Worm (Caenorhabditis elegans) whole organism, young adult: ENCODE measurements around the gene nipi-3.
A peak's percentile ranks its signal among the peaks of the same experiment; 100 is the strongest.

ENCODE experiments used
- B0019.2 ChIP-seq: fragments of 200-800 bp; sonication (Bioruptor generic); conservative IDR thresholded peaks from 2 replicates; pipeline ENCODE4 v1.3.6; 2022; ENCODE audit warnings: missing genetic modification reagents, missing genetic modification characterization, missing compliant biosample characterization
- B0261.1 ChIP-seq: sonication (generic microtip); optimal IDR thresholded peaks from 2 replicates; lab custom pipeline; 2016; ENCODE audit warnings: mild to moderate bottlenecking, missing genetic modification characterization, moderate library complexity, missing compliant biosample characterization
- F52B5.7 ChIP-seq: sonication (generic microtip); optimal IDR thresholded peaks from 2 replicates; lab custom pipeline; 2016; ENCODE audit warnings: mild to moderate bottlenecking, missing genetic modification characterization, missing compliant biosample characterization
- F55B11.4 ChIP-seq: sonication (generic microtip); optimal IDR thresholded peaks from 2 replicates; lab custom pipeline; 2016; ENCODE audit warnings: missing compliant biosample characterization, missing genetic modification characterization, borderline replicate concordance; ENCODE audit not compliant: insufficient read depth
- K12H6.12 ChIP-seq: fragments of 200-800 bp; sonication (Bioruptor generic); optimal IDR thresholded peaks from 2 replicates; lab custom pipeline; 2018; ENCODE audit warnings: mild to moderate bottlenecking, missing genetic modification characterization, missing compliant biosample characterization
- Y56A3A.18 ChIP-seq: fragments of 200-800 bp; sonication (Bioruptor generic); IDR thresholded peaks from 2 replicates; pipeline ENCODE4 v1.3.6; 2022; ENCODE audit warnings: missing genetic modification reagents, missing genetic modification characterization, missing compliant biosample characterization
- Y79H2A.3 ChIP-seq: fragments of 200-800 bp; sonication (Bioruptor generic); conservative IDR thresholded peaks from 2 replicates; pipeline ENCODE4 v1.3.6; 2022; ENCODE audit warnings: missing genetic modification reagents, missing genetic modification characterization, missing compliant biosample characterization
- Y95B8A.8 ChIP-seq: fragments of 200-800 bp; sonication (Bioruptor generic); IDR thresholded peaks from 2 replicates; pipeline ENCODE4 v1.3.6; 2022; ENCODE audit warnings: missing genetic modification reagents, missing genetic modification characterization, missing compliant biosample characterization
- ZK185.1 ChIP-seq: sonication (generic microtip); optimal IDR thresholded peaks from 2 replicates; lab custom pipeline; 2016; ENCODE audit warnings: mild to moderate bottlenecking, missing genetic modification characterization, missing compliant biosample characterization; ENCODE audit not compliant: poor library complexity, severe bottlenecking
- atf-7 ChIP-seq: sonication (generic microtip); optimal IDR thresholded peaks from 2 replicates; lab custom pipeline; 2017; ENCODE audit warnings: mild to moderate bottlenecking, missing genetic modification characterization, missing compliant biosample characterization
- athp-1 ChIP-seq: sonication (generic microtip); optimal IDR thresholded peaks from 2 replicates; lab custom pipeline; 2017; ENCODE audit warnings: mild to moderate bottlenecking, missing genetic modification characterization, missing compliant biosample characterization
- attf-5 ChIP-seq: fragments of 200-800 bp; sonication (Bioruptor generic); optimal IDR thresholded peaks from 2 replicates; lab custom pipeline; 2018; ENCODE audit warnings: mild to moderate bottlenecking, missing genetic modification characterization, missing compliant biosample characterization
- bed-2 ChIP-seq: fragments of 200-800 bp; sonication (Bioruptor generic); IDR thresholded peaks from 2 replicates; pipeline ENCODE4 v1.3.6; 2022; ENCODE audit warnings: missing genetic modification reagents, missing genetic modification characterization, missing compliant biosample characterization
- cebp-1 ChIP-seq, 2 experiments: fragments of 200-800 bp in 1 of 2; sonication (Bioruptor generic) in 1 of 2; sonication (generic microtip) in 1 of 2; IDR thresholded peaks in 1 of 2; optimal IDR thresholded peaks in 1 of 2; 2 replicates each; pipeline versions ENCODE4 v1.3.6 to Lab custom; 2017 to 2022; ENCODE audit warnings: missing compliant biosample characterization in 2 of 2, missing genetic modification characterization in 2 of 2, mild to moderate bottlenecking in 1 of 2, missing genetic modification reagents in 1 of 2, moderate library complexity in 1 of 2
- ceh-58 ChIP-seq: fragments of 200-800 bp; sonication (Bioruptor generic); IDR thresholded peaks from 2 replicates; pipeline ENCODE4 v1.3.6; 2022; ENCODE audit warnings: missing genetic modification characterization, missing compliant biosample characterization
- ceh-91 ChIP-seq: fragments of 200-800 bp; sonication (Bioruptor generic); IDR thresholded peaks from 2 replicates; pipeline ENCODE4 v1.3.6; 2022; ENCODE audit warnings: missing genetic modification reagents, missing genetic modification characterization, missing compliant biosample characterization
- die-1 ChIP-seq: sonication (generic microtip); optimal IDR thresholded peaks from 2 replicates; lab custom pipeline; 2016; ENCODE audit warnings: missing genotype, mild to moderate bottlenecking, missing genetic modification characterization, missing compliant biosample characterization
- dox-1 ChIP-seq: fragments of 200-800 bp; sonication (Bioruptor generic); IDR thresholded peaks from 2 replicates; pipeline ENCODE4 v1.3.6; 2022; ENCODE audit warnings: missing genetic modification reagents, missing genetic modification characterization, missing compliant biosample characterization
- egl-44 ChIP-seq: fragments of 200-800 bp; sonication (Bioruptor generic); IDR thresholded peaks from 2 replicates; pipeline ENCODE4 v1.3.6; 2022; ENCODE audit warnings: missing genetic modification reagents, missing genetic modification characterization, missing compliant biosample characterization
- lag-1 ChIP-seq: fragments of 200-800 bp; sonication (Bioruptor generic); IDR thresholded peaks from 2 replicates; pipeline ENCODE4 v1.3.6; 2022; ENCODE audit warnings: missing genetic modification reagents, missing genetic modification characterization, missing compliant biosample characterization
- let-607 ChIP-seq, 2 experiments: fragments of 200-800 bp in 1 of 2; sonication (Bioruptor generic) in 1 of 2; sonication (generic microtip) in 1 of 2; optimal IDR thresholded peaks; 2 replicates each; lab custom pipeline; 2016 to 2018; ENCODE audit warnings: mild to moderate bottlenecking in 2 of 2, missing compliant biosample characterization in 2 of 2, missing genetic modification characterization in 2 of 2, moderate library complexity in 2 of 2, missing genotype in 1 of 2
- lin-26 ChIP-seq: fragments of 200-800 bp; sonication (Bioruptor generic); IDR thresholded peaks from 2 replicates; pipeline ENCODE4 v1.3.6; 2022; ENCODE audit warnings: missing genetic modification reagents, missing genetic modification characterization, missing compliant biosample characterization
- lin-35 ChIP-seq, 3 experiments: fragments of 150-350 bp in 2 of 3; sonication (generic microtip) in 1 of 3; optimal IDR thresholded peaks; 2 replicates each; lab custom pipeline; 2014 to 2018; ENCODE audit warnings: missing biosample characterization in 3 of 3, missing genetic modification characterization in 3 of 3, missing genetic modification reagents in 3 of 3
- lin-54 ChIP-seq: fragments of 200-800 bp; sonication (Bioruptor generic); optimal IDR thresholded peaks from 2 replicates; lab custom pipeline; 2018; ENCODE audit warnings: mild to moderate bottlenecking, missing genetic modification characterization, missing compliant biosample characterization
- lsy-27 ChIP-seq: sonication (generic microtip); optimal IDR thresholded peaks from 2 replicates; lab custom pipeline; 2017; ENCODE audit warnings: missing genetic modification characterization, mild to moderate bottlenecking, missing compliant biosample characterization, antibody characterized with exemption, missing genotype, borderline replicate concordance; ENCODE audit not compliant: insufficient read depth
- madf-3 ChIP-seq: fragments of 200-800 bp; sonication (Bioruptor generic); IDR thresholded peaks from 2 replicates; pipeline ENCODE4 v1.3.6; 2022; ENCODE audit warnings: missing genetic modification reagents, missing genetic modification characterization, missing compliant biosample characterization
- madf-8 ChIP-seq: fragments of 200-800 bp; sonication (Bioruptor generic); conservative IDR thresholded peaks from 2 replicates; pipeline ENCODE4 v1.3.6; 2022; ENCODE audit warnings: missing genetic modification reagents, missing genetic modification characterization, missing compliant biosample characterization
- mcd-1 ChIP-seq: fragments of 200-800 bp; sonication (Bioruptor generic); IDR thresholded peaks from 2 replicates; pipeline ENCODE4 v1.3.6; 2022; ENCODE audit warnings: missing genetic modification reagents, missing genetic modification characterization, missing compliant biosample characterization
- mel-28 ChIP-seq: sonication (generic microtip); optimal IDR thresholded peaks from 2 replicates; lab custom pipeline; 2016; ENCODE audit warnings: borderline replicate concordance, mild to moderate bottlenecking, missing genetic modification characterization, missing compliant biosample characterization
- mxl-1 ChIP-seq: sonication (generic microtip); optimal IDR thresholded peaks from 2 replicates; lab custom pipeline; 2016; ENCODE audit warnings: missing genetic modification characterization, missing compliant biosample characterization
- nfya-1 ChIP-seq: sonication (generic microtip); optimal IDR thresholded peaks from 2 replicates; lab custom pipeline; 2017; ENCODE audit warnings: antibody characterized with exemption, missing compliant biosample characterization, missing genetic modification characterization, borderline replicate concordance; ENCODE audit not compliant: insufficient read depth
- nhr-90 ChIP-seq: sonication (generic microtip); optimal IDR thresholded peaks from 2 replicates; lab custom pipeline; 2016; ENCODE audit warnings: missing genotype, mild to moderate bottlenecking, missing genetic modification characterization, missing compliant biosample characterization
- pha-4 ChIP-seq: fragments of 150-350 bp; sonication (generic microtip); optimal IDR thresholded peaks from 2 replicates; lab custom pipeline; 2014; ENCODE audit warnings: missing biosample characterization, missing genetic modification reagents, missing genetic modification characterization
- rec-8 ChIP-seq, 2 experiments: sonication (generic microtip); optimal IDR thresholded peaks; 2 replicates each; lab custom pipeline; 2016; ENCODE audit warnings: mild to moderate bottlenecking in 2 of 2, missing genetic modification characterization in 2 of 2, missing genetic modification reagents in 2 of 2, missing genotype in 2 of 2, missing biosample characterization in 1 of 2, missing compliant biosample characterization in 1 of 2, moderate library complexity in 1 of 2
- repo-1 ChIP-seq: sonication (generic microtip); optimal IDR thresholded peaks from 2 replicates; lab custom pipeline; 2017; ENCODE audit warnings: mild to moderate bottlenecking, missing genetic modification characterization, missing compliant biosample characterization
- snpc-1.1 ChIP-seq: sonication (generic microtip); optimal IDR thresholded peaks from 2 replicates; lab custom pipeline; 2017; ENCODE audit warnings: missing genetic modification characterization, mild to moderate bottlenecking, missing compliant biosample characterization, antibody characterized with exemption, moderate library complexity, missing genotype, missing genetic modification reagents; ENCODE audit not compliant: insufficient read depth
- snpc-4 ChIP-seq, 5 experiments: fragments of 150-350 bp in 1 of 5; sonication (generic microtip) in 4 of 5; optimal IDR thresholded peaks; 2 replicates each; lab custom pipeline; 2014 to 2018; ENCODE audit warnings: missing genetic modification characterization in 5 of 5, missing biosample characterization in 3 of 5, antibody characterized with exemption in 2 of 5, mild to moderate bottlenecking in 2 of 5, missing compliant biosample characterization in 2 of 5, missing genotype in 2 of 5, moderate library complexity in 2 of 5, missing genetic modification reagents in 1 of 5
- tbp1 ChIP-seq: fragments of 200-800 bp; sonication (Bioruptor generic); optimal IDR thresholded peaks from 2 replicates; lab custom pipeline; 2018; ENCODE audit warnings: mild to moderate bottlenecking, missing genetic modification characterization, missing compliant biosample characterization
- unc-62 ChIP-seq: fragments of 150-350 bp; optimal IDR thresholded peaks from 2 replicates; lab custom pipeline; 2014; ENCODE audit warnings: missing biosample characterization, missing genetic modification reagents, missing genetic modification characterization
- ztf-18 ChIP-seq: sonication (generic microtip); optimal IDR thresholded peaks from 2 replicates; lab custom pipeline; 2016; ENCODE audit warnings: missing genotype, mild to moderate bottlenecking, missing genetic modification characterization, missing compliant biosample characterization
- ztf-22 ChIP-seq: fragments of 200-800 bp; sonication (Bioruptor generic); optimal IDR thresholded peaks from 2 replicates; lab custom pipeline; 2018; ENCODE audit warnings: mild to moderate bottlenecking, missing genetic modification characterization, moderate library complexity, missing compliant biosample characterization
- ztf-25 ChIP-seq: fragments of 200-800 bp; sonication (Bioruptor generic); IDR thresholded peaks from 2 replicates; pipeline ENCODE4 v1.3.6; 2022; ENCODE audit warnings: missing genetic modification reagents, missing genetic modification characterization, missing compliant biosample characterization

Gene nipi-3

DNA sequence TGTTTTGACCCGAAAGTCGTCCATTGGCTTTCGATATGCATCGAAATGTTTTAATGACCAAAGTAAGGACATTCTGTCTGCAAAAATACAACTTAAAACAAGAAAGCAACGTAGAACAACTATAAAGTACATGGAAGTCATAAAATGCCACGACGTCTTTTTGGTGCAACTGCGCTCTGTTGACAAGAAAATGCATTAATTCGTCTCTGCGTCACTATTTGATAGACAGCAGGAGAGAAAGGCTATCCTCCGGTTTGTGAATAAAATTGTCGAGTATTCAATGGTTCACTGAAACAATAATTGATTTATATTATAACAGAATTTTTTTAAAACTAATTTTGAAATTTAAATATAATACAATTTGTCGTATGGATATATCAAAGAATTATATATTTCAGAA, 8.7 kb downstream of the nipi-3 start, which contains the start of gene ergi-3 (continued):
- TF ChIP-seq bed-2 (GFP tag; lab: Robert Waterston, UW), result no peak
- peak; percentile 53 for TF ChIP-seq attf-5 (GFP tag; lab: Kevin White, UChicago)
- no peak for TF ChIP-seq mel-28
- TF ChIP-seq snpc-1.1 (tag; lab: Kevin White, UChicago), result no peak
- no peak for TF ChIP-seq F52B5.7 (tag; lab: Kevin White, UChicago)
- no peak for TF ChIP-seq snpc-4 (GFP tag; optimal IDR thresholded peaks at IDR 0.05; lab: Kevin White, UChicago)
- TF ChIP-seq snpc-4 (tag; optimal IDR thresholded peaks at IDR 0.05; lab: Kevin White, UChicago), result peak in 1 of 4 experiments; percentile 37
- no peak for TF ChIP-seq mxl-1 (tag; lab: Kevin White, UChicago)
- no peak for TF ChIP-seq ztf-25
- TF ChIP-seq lsy-27 (tag; lab: Kevin White, UChicago), result no peak
- no peak for TF ChIP-seq egl-44 (GFP tag; lab: Robert Waterston, UW)
- TF ChIP-seq let-607 (tag; optimal IDR thresholded peaks at IDR 0.05; lab: Kevin White, UChicago), result peak; percentile 93 to 94
- no peak for TF ChIP-seq repo-1
- TF ChIP-seq unc-62 (GFP tag; lab: Kevin White, UChicago), result no peak
- TF ChIP-seq B0019.2 (GFP tag; lab: Robert Waterston, UW), result no peak
- no peak for TF ChIP-seq atf-7 (tag; lab: Kevin White, UChicago)
- no peak for TF ChIP-seq ztf-22 (GFP tag; lab: Kevin White, UChicago)
- peak; percentile 78 for TF ChIP-seq mcd-1 (GFP tag; lab: Robert Waterston, UW)
- TF ChIP-seq F55B11.4 (tag; lab: Kevin White, UChicago), result no peak
- no peak for TF ChIP-seq Y95B8A.8 (GFP tag; lab: Robert Waterston, UW)
- no peak for TF ChIP-seq lag-1 (GFP tag; lab: Robert Waterston, UW)
- no peak for TF ChIP-seq nfya-1
- TF ChIP-seq Y56A3A.18 (GFP tag; lab: Robert Waterston, UW), result no peak
- no peak for TF ChIP-seq athp-1
- TF ChIP-seq pha-4 (tag; lab: Kevin White, UChicago), result no peak

DNA sequence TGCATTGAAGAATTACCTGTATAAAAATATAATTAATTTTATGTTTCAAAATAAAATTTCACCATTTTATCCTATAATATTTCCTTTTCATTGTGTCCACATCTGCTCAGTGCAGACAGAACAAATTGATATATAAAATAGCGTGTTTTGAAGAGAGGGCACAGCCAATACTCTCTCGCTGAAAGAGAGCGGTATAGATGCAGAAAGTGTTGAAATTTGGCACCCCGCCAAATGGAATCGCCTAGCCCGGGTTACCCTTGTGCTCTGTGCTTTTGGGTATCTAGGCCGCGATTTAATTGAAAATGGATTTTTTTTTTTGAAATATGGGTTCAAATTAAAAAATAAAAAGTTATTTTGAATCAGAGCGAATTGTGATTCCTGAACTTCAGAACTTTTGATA, 9.4 kb downstream of the nipi-3 start:
- no peak for TF ChIP-seq snpc-1.1 (tag; lab: Kevin White, UChicago)
- no peak for TF ChIP-seq lin-54 (GFP tag; lab: Kevin White, UChicago)
- no peak for TF ChIP-seq bed-2 (GFP tag; lab: Robert Waterston, UW)
- TF ChIP-seq K12H6.12 (tag; lab: Kevin White, UChicago), result no peak
- peak; percentile 19; the same call in 1 of the 2 replicates for TF ChIP-seq cebp-1 (GFP tag; IDR thresholded peaks at IDR 0.05; lab: Robert Waterston, UW)
- peak; percentile 77 for TF ChIP-seq cebp-1 (tag; optimal IDR thresholded peaks at IDR 0.05; lab: Kevin White, UChicago)

DNA sequence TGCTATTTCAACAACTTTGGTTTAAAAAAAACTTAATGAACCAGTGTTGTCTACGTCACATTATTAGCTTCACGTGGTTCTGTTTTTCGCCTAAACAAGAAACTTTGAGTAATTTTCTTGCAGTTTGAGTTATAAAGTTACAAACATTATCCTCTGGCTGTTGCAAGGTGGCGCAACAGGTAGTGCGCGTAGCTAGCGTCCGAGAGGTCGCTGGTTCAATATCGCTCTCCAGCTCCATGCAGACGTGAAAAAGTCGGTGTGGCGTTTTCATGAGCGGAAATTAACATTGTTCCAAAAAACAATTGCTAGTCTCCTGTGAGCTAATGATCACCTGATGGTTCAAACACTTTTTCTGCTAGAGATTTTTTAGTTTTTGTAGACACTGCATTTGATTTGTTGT, 11.5 kb downstream of the nipi-3 start:
- TF ChIP-seq B0261.1, result peak; percentile 63
- TF ChIP-seq mcd-1 (GFP tag; lab: Robert Waterston, UW), result 0 out of 2 replicates have a peak, but pooled peaks have one; percentile 17
- TF ChIP-seq madf-3 (GFP tag; lab: Robert Waterston, UW), result 0 out of 2 replicates have a peak, but pooled peaks have one; percentile 17
- TF ChIP-seq mxl-1 (tag; lab: Kevin White, UChicago), result no peak
- peak; percentile 22 for TF ChIP-seq die-1 (tag; lab: Kevin White, UChicago)
- TF ChIP-seq snpc-4 (GFP tag; optimal IDR thresholded peaks at IDR 0.05; lab: Kevin White, UChicago), result no peak
- peak in 3 of 4 experiments; percentile 29 to 67 (median 44) for TF ChIP-seq snpc-4 (tag; optimal IDR thresholded peaks at IDR 0.05; lab: Kevin White, UChicago)
- peak; percentile 31 to 50 for TF ChIP-seq let-607 (tag; optimal IDR thresholded peaks at IDR 0.05; lab: Kevin White, UChicago)
- TF ChIP-seq ztf-22 (GFP tag; lab: Kevin White, UChicago), result no peak
- peak in 1 of 2 experiments; percentile 19 for TF ChIP-seq rec-8 (tag; optimal IDR thresholded peaks at IDR 0.05; lab: Kevin White, UChicago)
- no peak for TF ChIP-seq ceh-91 (GFP tag; lab: Robert Waterston, UW)
- peak; percentile 80 for TF ChIP-seq tbp1 (GFP tag; lab: Kevin White, UChicago)
- peak; percentile 12 for TF ChIP-seq ztf-18 (tag; lab: Kevin White, UChicago)
- TF ChIP-seq madf-8, result no peak
- TF ChIP-seq nhr-90 (tag; lab: Kevin White, UChicago), result peak; percentile 39
- peak; percentile 47 for TF ChIP-seq ZK185.1 (tag; lab: Kevin White, UChicago)
- TF ChIP-seq lin-35 (GFP tag; optimal IDR thresholded peaks at IDR 0.05; lab: Kevin White, UChicago), result no peak
- no peak for TF ChIP-seq ceh-58 (GFP tag; lab: Robert Waterston, UW)
- no peak for TF ChIP-seq Y79H2A.3
- peak; percentile 43; the same call in 1 of the 2 replicates for TF ChIP-seq dox-1 (GFP tag; lab: Robert Waterston, UW)
- TF ChIP-seq lin-26 (GFP tag; lab: Robert Waterston, UW), result 0 out of 2 replicates have a peak, but pooled peaks have one; percentile 12
